Worm (Caenorhabditis elegans) whole organism, young adult: ENCODE results near the gene rfip-2.

Experiments
- ZK185.1 ChIP-seq: sonication (generic microtip); optimal IDR thresholded peaks from 2 replicates; lab custom pipeline; 2016; ENCODE audit warnings: mild to moderate bottlenecking, missing genetic modification characterization, missing compliant biosample characterization; ENCODE audit not compliant: poor library complexity, severe bottlenecking
- nfya-1 ChIP-seq: sonication (generic microtip); optimal IDR thresholded peaks from 2 replicates; lab custom pipeline; 2017; ENCODE audit warnings: antibody characterized with exemption, missing compliant biosample characterization, missing genetic modification characterization, borderline replicate concordance; ENCODE audit not compliant: insufficient read depth
- pha-4 ChIP-seq: fragments of 150-350 bp; sonication (generic microtip); optimal IDR thresholded peaks from 2 replicates; lab custom pipeline; 2014; ENCODE audit warnings: missing biosample characterization, missing genetic modification reagents, missing genetic modification characterization
- unc-62 ChIP-seq: fragments of 150-350 bp; optimal IDR thresholded peaks from 2 replicates; lab custom pipeline; 2014; ENCODE audit warnings: missing biosample characterization, missing genetic modification reagents, missing genetic modification characterization

DNA sequence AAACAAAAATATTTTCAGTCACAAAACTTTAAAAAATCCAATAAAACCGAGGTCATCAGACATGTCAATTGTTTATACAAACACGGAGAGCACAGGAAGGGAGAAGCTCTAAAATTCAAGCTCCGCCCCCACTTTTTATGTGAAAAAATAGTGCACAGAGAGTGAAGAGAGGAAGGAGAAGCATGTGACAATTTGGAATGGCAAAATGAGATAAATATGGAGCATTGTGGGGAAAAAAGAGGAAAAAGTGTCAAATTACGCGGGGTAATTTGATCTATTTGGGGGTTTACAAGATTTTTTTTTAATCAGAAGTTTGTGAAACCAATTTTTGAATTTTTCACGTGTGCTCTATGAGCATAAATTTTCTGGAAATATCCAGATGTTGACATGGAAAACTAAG, 39.4 kb downstream of the rfip-2 start:
- TF ChIP-seq ZK185.1 (tag; lab: Kevin White, UChicago) (no peak), nfya-1 (tag; lab: Kevin White, UChicago) (no peak), unc-62 (GFP tag; lab: Kevin White, UChicago) (no peak), pha-4 (no peak)
